Worm (Caenorhabditis elegans) whole organism, early embryonic: ENCODE measurements around the gene ZK616.3.

Source experiments
- B0310.2 ChIP-seq: sonication (generic microtip); optimal IDR thresholded peaks from 2 replicates; lab custom pipeline; 2016; ENCODE audit warnings: mild to moderate bottlenecking, missing genetic modification characterization, missing compliant biosample characterization
- F13C5.2 ChIP-seq: sonication (generic microtip); optimal IDR thresholded peaks from 2 replicates; lab custom pipeline; 2017; ENCODE audit warnings: mild to moderate bottlenecking, missing genetic modification characterization, inconsistent platforms, missing compliant biosample characterization
- aly-1 ChIP-seq: sonication (generic microtip); optimal IDR thresholded peaks from 2 replicates; lab custom pipeline; 2016; ENCODE audit warnings: missing genetic modification characterization, missing compliant biosample characterization
- ama-1 ChIP-seq: fragments of 150-350 bp; optimal IDR thresholded peaks from 2 replicates; lab custom pipeline; 2014
- ceh-13 ChIP-seq: fragments of 200-800 bp; sonication (Bioruptor generic); optimal IDR thresholded peaks from 2 replicates; lab custom pipeline; 2018; ENCODE audit warnings: mild to moderate bottlenecking, missing genetic modification characterization, missing compliant biosample characterization
- ceh-36 ChIP-seq: sonication (generic microtip); optimal IDR thresholded peaks from 2 replicates; lab custom pipeline; 2016; ENCODE audit warnings: missing genetic modification characterization, inconsistent platforms, missing compliant biosample characterization
- ets-7 ChIP-seq: sonication (generic microtip); optimal IDR thresholded peaks from 2 replicates; lab custom pipeline; 2016; ENCODE audit warnings: missing genotype, missing genetic modification characterization, missing compliant biosample characterization
- flt-1 ChIP-seq: fragments of 200-800 bp; sonication (Bioruptor generic); IDR thresholded peaks from 2 replicates; pipeline ENCODE4 v1.3.6; 2022; ENCODE audit warnings: missing genetic modification characterization, missing compliant biosample characterization
- hmbx-1 ChIP-seq: sonication (generic microtip); optimal IDR thresholded peaks from 2 replicates; lab custom pipeline; 2016; ENCODE audit warnings: mild to moderate bottlenecking, missing genetic modification characterization, missing compliant biosample characterization
- hmg-4 ChIP-seq: fragments of 200-800 bp; sonication (Bioruptor generic); optimal IDR thresholded peaks from 2 replicates; lab custom pipeline; 2018; ENCODE audit warnings: mild to moderate bottlenecking, missing genetic modification characterization, missing compliant biosample characterization
- hnd-1 ChIP-seq: sonication (generic microtip); optimal IDR thresholded peaks from 2 replicates; lab custom pipeline; 2016; ENCODE audit warnings: missing genetic modification characterization, missing compliant biosample characterization
- pes-1 ChIP-seq: fragments of 200-800 bp; sonication (Bioruptor generic); IDR thresholded peaks from 2 replicates; pipeline ENCODE4 v1.3.6; 2022; ENCODE audit warnings: missing genetic modification reagents, missing genetic modification characterization, missing compliant biosample characterization
- scrt-1 ChIP-seq: fragments of 200-800 bp; sonication (Bioruptor generic); IDR thresholded peaks from 2 replicates; pipeline ENCODE4 v1.3.6; 2022; ENCODE audit warnings: missing genetic modification characterization, missing compliant biosample characterization
- sea-1 ChIP-seq: fragments of 200-800 bp; sonication (Bioruptor generic); conservative IDR thresholded peaks from 2 replicates; pipeline ENCODE4 v1.3.6; 2022; ENCODE audit warnings: missing genetic modification characterization, missing compliant biosample characterization
- tbx-11 ChIP-seq: fragments of 200-800 bp; sonication (Bioruptor generic); IDR thresholded peaks from 2 replicates; pipeline ENCODE4 v1.3.6; 2022; ENCODE audit warnings: missing genetic modification characterization, missing compliant biosample characterization
- tbx-37 ChIP-seq: fragments of 200-800 bp; sonication (Bioruptor generic); conservative IDR thresholded peaks from 2 replicates; pipeline ENCODE4 v1.3.6; 2022; ENCODE audit warnings: missing genetic modification reagents, missing genetic modification characterization, missing compliant biosample characterization
- tra-4 ChIP-seq: sonication (generic microtip); optimal IDR thresholded peaks from 2 replicates; lab custom pipeline; 2017; ENCODE audit warnings: missing genetic modification characterization, missing compliant biosample characterization

The ZK616.3 gene

ce11 chrIV:5411641-5412337, 14.9 kb downstream of the ZK616.3 start, which contains the start of gene ZK616.8:
Gene ZK616.8, minus strand, starts transcription at chrIV:5412193.
- TF ChIP-seq hnd-1 (no peak), aly-1 (tag; lab: Kevin White, UChicago) (no peak), hmg-4 (GFP tag; lab: Kevin White, UChicago) (no peak)

- no peak for TF ChIP-seq tbx-11 (GFP tag; lab: Robert Waterston, UW)
- no peak for TF ChIP-seq sea-1 (GFP tag; lab: Robert Waterston, UW)
- no peak for TF ChIP-seq ceh-36 (tag; lab: Kevin White, UChicago)
- no peak for TF ChIP-seq pes-1
- no peak for TF ChIP-seq tra-4 (tag; lab: Kevin White, UChicago)
- TF ChIP-seq ama-1 (lab: Kevin White, UChicago), result no peak
- TF ChIP-seq F13C5.2 (tag; lab: Kevin White, UChicago), result no peak
- TF ChIP-seq scrt-1, result no peak
- no peak for TF ChIP-seq hmbx-1 (tag; lab: Kevin White, UChicago)
- no peak for TF ChIP-seq flt-1 (GFP tag; lab: Robert Waterston, UW)
- no peak for TF ChIP-seq tbx-37 (GFP tag; lab: Robert Waterston, UW)
- no peak for TF ChIP-seq hmg-4 (GFP tag; lab: Kevin White, UChicago)
- TF ChIP-seq ets-7 (tag; lab: Kevin White, UChicago), result no peak
- no peak for TF ChIP-seq ceh-13 (GFP tag; lab: Kevin White, UChicago)
- no peak for TF ChIP-seq B0310.2 (tag; lab: Kevin White, UChicago)
- no peak for TF ChIP-seq hnd-1
- TF ChIP-seq aly-1 (tag; lab: Kevin White, UChicago), result no peak
These were observed 18.8 kb downstream of the ZK616.3 start, which contains the start of gene spp-7 for ce11 chrIV:5415696-5416095. Gene spp-7, minus strand, starts transcription at chrIV:5415796.

- TF ChIP-seq ceh-36 (tag; lab: Kevin White, UChicago), result no peak
- TF ChIP-seq scrt-1, result no peak
- no peak for TF ChIP-seq ceh-13 (GFP tag; lab: Kevin White, UChicago)
- no peak for TF ChIP-seq flt-1 (GFP tag; lab: Robert Waterston, UW)
- no peak for TF ChIP-seq ama-1 (lab: Kevin White, UChicago)
- no peak for TF ChIP-seq aly-1 (tag; lab: Kevin White, UChicago)
- TF ChIP-seq tbx-11 (GFP tag; lab: Robert Waterston, UW), result no peak
- TF ChIP-seq hmbx-1 (tag; lab: Kevin White, UChicago), result no peak
- TF ChIP-seq tbx-37 (GFP tag; lab: Robert Waterston, UW), result no peak
- TF ChIP-seq tra-4 (tag; lab: Kevin White, UChicago), result no peak
- no peak for TF ChIP-seq ets-7 (tag; lab: Kevin White, UChicago)
- no peak for TF ChIP-seq B0310.2 (tag; lab: Kevin White, UChicago)
- TF ChIP-seq hnd-1, result no peak
- no peak for TF ChIP-seq pes-1
These were observed 22.3 kb downstream of the ZK616.3 start, which contains the start of gene ehn-3 for ce11 chrIV:5419122-5419521. Gene ehn-3, minus strand, starts transcription at chrIV:5419222.

- TF ChIP-seq ceh-13 (GFP tag; lab: Kevin White, UChicago) (no peak), hmbx-1 (tag; lab: Kevin White, UChicago) (no peak), pes-1 (no peak), tbx-37 (GFP tag; lab: Robert Waterston, UW) (no peak), F13C5.2 (tag; lab: Kevin White, UChicago) (no peak), ama-1 (lab: Kevin White, UChicago) (no peak), B0310.2 (tag; lab: Kevin White, UChicago) (no peak), tbx-11 (GFP tag; lab: Robert Waterston, UW) (no peak), tra-4 (tag; lab: Kevin White, UChicago) (no peak), sea-1 (GFP tag; lab: Robert Waterston, UW) (no peak), ceh-36 (tag; lab: Kevin White, UChicago) (no peak)
These were observed 41.8 kb downstream of the ZK616.3 start, which contains the start of gene mgl-3 for ce11 chrIV:5438705-5439104. Gene mgl-3, plus strand, starts transcription at chrIV:5439005.
